Worm (Caenorhabditis elegans): ENCODE data around the gene B0457.6.

Gene B0457.6

DNA sequence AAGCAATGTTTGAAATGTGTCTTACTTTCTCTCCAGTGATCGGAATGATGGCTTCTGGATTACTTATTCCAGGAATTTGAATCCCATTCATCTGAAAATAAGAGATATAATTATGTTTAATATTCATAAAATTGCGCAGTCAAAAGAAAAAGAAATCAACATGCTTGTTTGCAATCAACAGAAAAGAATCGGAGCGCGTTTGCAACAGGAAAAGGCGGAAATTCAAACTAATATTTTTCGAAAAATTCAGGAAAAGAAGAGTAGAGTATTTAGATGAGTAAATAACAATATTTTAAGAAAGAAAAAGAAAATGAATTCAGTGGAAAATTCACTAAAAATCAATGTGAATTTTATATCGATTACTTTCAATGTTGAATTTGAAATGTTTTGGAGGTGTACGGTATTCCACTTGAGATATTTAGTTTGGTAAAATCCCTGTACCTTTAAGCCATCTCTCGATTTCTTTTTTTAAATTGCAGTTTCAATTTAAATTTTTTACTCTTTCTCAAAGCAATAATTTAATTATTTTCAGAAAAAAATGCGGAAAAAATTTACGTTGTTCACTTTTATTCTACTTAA, 18.2 kb downstream of the B0457.6 start, which contains the start of the genes set-17 and T21B10.4:
Gene set-17 (minus strand): TSS at position 127 of the 579 bp plus-strand sequence.
Gene T21B10.4 (plus strand): TSS at position 533 of the 579 bp plus-strand sequence.
- TF ChIP-seq ceh-13 (GFP tag; optimal IDR thresholded peaks at IDR 0.05) (no peak), hnd-1 (tag; optimal IDR thresholded peaks at IDR 0.05) (no peak), hmbx-1 (tag; optimal IDR thresholded peaks at IDR 0.05) (no peak), B0310.2 (tag; optimal IDR thresholded peaks at IDR 0.05) (no peak), sea-1 (GFP tag; conservative IDR thresholded peaks at IDR 0.05) (no peak), ama-1 (optimal IDR thresholded peaks at IDR 0.05) (no peak), tbx-37 (GFP tag; conservative IDR thresholded peaks at IDR 0.05) (no peak), F13C5.2 (tag; optimal IDR thresholded peaks at IDR 0.05) (no peak), ets-7 (tag; optimal IDR thresholded peaks at IDR 0.05) (no peak), scrt-1 (GFP tag; IDR thresholded peaks at IDR 0.05) (no peak), hmg-4 (GFP tag; optimal IDR thresholded peaks at IDR 0.05) (no peak), tra-4 (tag; optimal IDR thresholded peaks at IDR 0.05) (no peak), aly-1 (tag; optimal IDR thresholded peaks at IDR 0.05) (no peak), pes-1 (GFP tag; IDR thresholded peaks at IDR 0.05) (no peak), tbx-11 (GFP tag; IDR thresholded peaks at IDR 0.05) (no peak), ceh-36 (tag; optimal IDR thresholded peaks at IDR 0.05) (no peak), flt-1 (GFP tag; IDR thresholded peaks at IDR 0.05) (no peak)

DNA sequence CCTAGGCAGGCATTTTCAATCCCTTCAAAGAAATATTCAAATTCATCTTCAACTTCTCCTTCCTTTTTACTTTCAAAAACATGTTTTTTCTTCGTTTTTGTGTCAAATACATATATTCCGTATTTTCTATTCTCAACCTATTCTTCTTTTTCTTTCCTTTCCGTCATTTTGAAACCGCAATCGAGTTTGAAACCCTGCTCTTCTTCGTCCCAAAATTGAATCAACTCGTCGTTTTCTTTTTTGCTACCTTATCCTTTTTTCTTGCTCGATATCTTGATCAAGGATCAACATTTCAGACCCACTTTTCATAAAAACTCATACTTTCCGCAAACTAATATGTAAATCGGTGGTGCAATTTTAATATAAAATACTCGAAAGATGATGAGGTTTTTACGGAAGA, 22.9 kb downstream of the B0457.6 start:
- TF ChIP-seq flt-1 (GFP tag; IDR thresholded peaks at IDR 0.05) (no peak), B0310.2 (tag; optimal IDR thresholded peaks at IDR 0.05) (no peak), ceh-36 (tag; optimal IDR thresholded peaks at IDR 0.05) (no peak), hmbx-1 (tag; optimal IDR thresholded peaks at IDR 0.05) (no peak), tra-4 (tag; optimal IDR thresholded peaks at IDR 0.05) (no peak), tbx-11 (GFP tag; IDR thresholded peaks at IDR 0.05) (no peak), aly-1 (tag; optimal IDR thresholded peaks at IDR 0.05) (no peak), sea-1 (GFP tag; conservative IDR thresholded peaks at IDR 0.05) (no peak), scrt-1 (GFP tag; IDR thresholded peaks at IDR 0.05) (no peak), hnd-1 (tag; optimal IDR thresholded peaks at IDR 0.05) (no peak), pes-1 (GFP tag; IDR thresholded peaks at IDR 0.05) (no peak), tbx-37 (GFP tag; conservative IDR thresholded peaks at IDR 0.05) (no peak), ceh-13 (GFP tag; optimal IDR thresholded peaks at IDR 0.05) (no peak)

- TF ChIP-seq hmg-4 (GFP tag; optimal IDR thresholded peaks at IDR 0.05) (no peak), hmbx-1 (tag; optimal IDR thresholded peaks at IDR 0.05) (no peak), ama-1 (optimal IDR thresholded peaks at IDR 0.05) (no peak), tbx-37 (GFP tag; conservative IDR thresholded peaks at IDR 0.05) (no peak), scrt-1 (GFP tag; IDR thresholded peaks at IDR 0.05) (no peak), ceh-13 (GFP tag; optimal IDR thresholded peaks at IDR 0.05) (no peak)
Measured at ce11 chrII:8947391-8947790, 25.2 kb downstream of the B0457.6 start, which contains the start of gene cutl-15. Gene cutl-15, minus strand, starts transcription at chrII:8947688.

DNA sequence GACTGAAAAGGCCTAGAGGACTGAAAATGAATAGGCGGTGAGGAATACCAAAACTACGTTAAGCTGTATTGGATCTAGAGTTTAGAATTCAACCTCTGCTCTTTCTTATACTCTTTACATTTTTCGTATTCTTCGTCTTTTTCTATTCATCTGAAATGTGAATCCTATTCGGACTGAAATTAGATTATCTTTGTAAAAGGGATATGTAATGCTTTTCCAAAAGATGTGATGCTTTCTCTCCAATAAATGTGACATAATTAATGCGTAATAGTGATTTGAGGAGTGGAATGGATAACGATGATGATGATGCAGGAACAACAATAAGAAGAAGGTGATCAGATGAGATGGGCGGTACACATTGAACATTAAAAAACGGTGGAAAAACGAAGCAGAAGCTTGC, 26.4 kb downstream of the B0457.6 start:
- no peak for TF ChIP-seq ceh-13 (GFP tag; optimal IDR thresholded peaks at IDR 0.05)
- no peak for TF ChIP-seq ceh-36 (tag; optimal IDR thresholded peaks at IDR 0.05)
- no peak for TF ChIP-seq flt-1 (GFP tag; IDR thresholded peaks at IDR 0.05)
- TF ChIP-seq hnd-1 (tag; optimal IDR thresholded peaks at IDR 0.05) = no peak
- TF ChIP-seq pes-1 (GFP tag; IDR thresholded peaks at IDR 0.05) = no peak
- TF ChIP-seq tra-4 (tag; optimal IDR thresholded peaks at IDR 0.05) = no peak
- TF ChIP-seq scrt-1 (GFP tag; IDR thresholded peaks at IDR 0.05) = no peak
- TF ChIP-seq F13C5.2 (tag; optimal IDR thresholded peaks at IDR 0.05) = no peak
- no peak for TF ChIP-seq tbx-37 (GFP tag; conservative IDR thresholded peaks at IDR 0.05)
- no peak for TF ChIP-seq hmbx-1 (tag; optimal IDR thresholded peaks at IDR 0.05)
- no peak for TF ChIP-seq sea-1 (GFP tag; conservative IDR thresholded peaks at IDR 0.05)
- TF ChIP-seq ama-1 (optimal IDR thresholded peaks at IDR 0.05) = no peak
- TF ChIP-seq hmg-4 (GFP tag; optimal IDR thresholded peaks at IDR 0.05) = no peak
- no peak for TF ChIP-seq tbx-11 (GFP tag; IDR thresholded peaks at IDR 0.05)
- TF ChIP-seq aly-1 (tag; optimal IDR thresholded peaks at IDR 0.05) = no peak

- no peak for TF ChIP-seq hmg-4 (GFP tag; optimal IDR thresholded peaks at IDR 0.05)
- no peak for TF ChIP-seq hnd-1 (tag; optimal IDR thresholded peaks at IDR 0.05)
- TF ChIP-seq tbx-37 (GFP tag; conservative IDR thresholded peaks at IDR 0.05) = no peak
- TF ChIP-seq scrt-1 (GFP tag; IDR thresholded peaks at IDR 0.05) = no peak
- no peak for TF ChIP-seq B0310.2 (tag; optimal IDR thresholded peaks at IDR 0.05)
- TF ChIP-seq hmbx-1 (tag; optimal IDR thresholded peaks at IDR 0.05) = no peak
- no peak for TF ChIP-seq tra-4 (tag; optimal IDR thresholded peaks at IDR 0.05)
- no peak for TF ChIP-seq tbx-11 (GFP tag; IDR thresholded peaks at IDR 0.05)
- no peak for TF ChIP-seq ceh-36 (tag; optimal IDR thresholded peaks at IDR 0.05)
- TF ChIP-seq sea-1 (GFP tag; conservative IDR thresholded peaks at IDR 0.05) = no peak
- no peak for TF ChIP-seq F13C5.2 (tag; optimal IDR thresholded peaks at IDR 0.05)
- TF ChIP-seq ceh-13 (GFP tag; optimal IDR thresholded peaks at IDR 0.05) = no peak
- TF ChIP-seq ets-7 (tag; optimal IDR thresholded peaks at IDR 0.05) = no peak
- TF ChIP-seq flt-1 (GFP tag; IDR thresholded peaks at IDR 0.05) = no peak
Measured at ce11 chrII:8951270-8951669, 29.0 kb downstream of the B0457.6 start.

ce11 chrII:8953703-8954102, 31.5 kb downstream of the B0457.6 start:
- TF ChIP-seq tbx-11 (GFP tag; IDR thresholded peaks at IDR 0.05) (no peak), ama-1 (optimal IDR thresholded peaks at IDR 0.05) (no peak), hnd-1 (tag; optimal IDR thresholded peaks at IDR 0.05) (no peak), aly-1 (tag; optimal IDR thresholded peaks at IDR 0.05) (no peak), tra-4 (tag; optimal IDR thresholded peaks at IDR 0.05) (no peak)

ce11 chrII:8956896-8957295, 34.7 kb downstream of the B0457.6 start:
- TF ChIP-seq tbx-37 (GFP tag; conservative IDR thresholded peaks at IDR 0.05) (no peak), hmbx-1 (tag; optimal IDR thresholded peaks at IDR 0.05) (no peak), scrt-1 (GFP tag; IDR thresholded peaks at IDR 0.05) (no peak), sea-1 (GFP tag; conservative IDR thresholded peaks at IDR 0.05) (no peak), ceh-36 (tag; optimal IDR thresholded peaks at IDR 0.05) (no peak), hnd-1 (tag; optimal IDR thresholded peaks at IDR 0.05) (no peak), hmg-4 (GFP tag; optimal IDR thresholded peaks at IDR 0.05) (no peak), tbx-11 (GFP tag; IDR thresholded peaks at IDR 0.05) (no peak), aly-1 (tag; optimal IDR thresholded peaks at IDR 0.05) (no peak)
